Worm (Caenorhabditis elegans) whole organism, early embryonic: ENCODE results near the gene uda-1.

Experiments
- B0310.2 ChIP-seq: sonication (generic microtip); optimal IDR thresholded peaks from 2 replicates; lab custom pipeline; 2016; ENCODE audit warnings: mild to moderate bottlenecking, missing genetic modification characterization, missing compliant biosample characterization
- F13C5.2 ChIP-seq: sonication (generic microtip); optimal IDR thresholded peaks from 2 replicates; lab custom pipeline; 2017; ENCODE audit warnings: mild to moderate bottlenecking, missing genetic modification characterization, inconsistent platforms, missing compliant biosample characterization
- aly-1 ChIP-seq: sonication (generic microtip); optimal IDR thresholded peaks from 2 replicates; lab custom pipeline; 2016; ENCODE audit warnings: missing genetic modification characterization, missing compliant biosample characterization
- ama-1 ChIP-seq: fragments of 150-350 bp; optimal IDR thresholded peaks from 2 replicates; lab custom pipeline; 2014
- ceh-13 ChIP-seq: fragments of 200-800 bp; sonication (Bioruptor generic); optimal IDR thresholded peaks from 2 replicates; lab custom pipeline; 2018; ENCODE audit warnings: mild to moderate bottlenecking, missing genetic modification characterization, missing compliant biosample characterization
- ceh-36 ChIP-seq: sonication (generic microtip); optimal IDR thresholded peaks from 2 replicates; lab custom pipeline; 2016; ENCODE audit warnings: missing genetic modification characterization, inconsistent platforms, missing compliant biosample characterization
- ets-7 ChIP-seq: sonication (generic microtip); optimal IDR thresholded peaks from 2 replicates; lab custom pipeline; 2016; ENCODE audit warnings: missing genotype, missing genetic modification characterization, missing compliant biosample characterization
- flt-1 ChIP-seq: fragments of 200-800 bp; sonication (Bioruptor generic); IDR thresholded peaks from 2 replicates; pipeline ENCODE4 v1.3.6; 2022; ENCODE audit warnings: missing genetic modification characterization, missing compliant biosample characterization
- hmbx-1 ChIP-seq: sonication (generic microtip); optimal IDR thresholded peaks from 2 replicates; lab custom pipeline; 2016; ENCODE audit warnings: mild to moderate bottlenecking, missing genetic modification characterization, missing compliant biosample characterization
- hmg-4 ChIP-seq: fragments of 200-800 bp; sonication (Bioruptor generic); optimal IDR thresholded peaks from 2 replicates; lab custom pipeline; 2018; ENCODE audit warnings: mild to moderate bottlenecking, missing genetic modification characterization, missing compliant biosample characterization
- hnd-1 ChIP-seq: sonication (generic microtip); optimal IDR thresholded peaks from 2 replicates; lab custom pipeline; 2016; ENCODE audit warnings: missing genetic modification characterization, missing compliant biosample characterization
- pes-1 ChIP-seq: fragments of 200-800 bp; sonication (Bioruptor generic); IDR thresholded peaks from 2 replicates; pipeline ENCODE4 v1.3.6; 2022; ENCODE audit warnings: missing genetic modification reagents, missing genetic modification characterization, missing compliant biosample characterization
- scrt-1 ChIP-seq: fragments of 200-800 bp; sonication (Bioruptor generic); IDR thresholded peaks from 2 replicates; pipeline ENCODE4 v1.3.6; 2022; ENCODE audit warnings: missing genetic modification characterization, missing compliant biosample characterization
- sea-1 ChIP-seq: fragments of 200-800 bp; sonication (Bioruptor generic); conservative IDR thresholded peaks from 2 replicates; pipeline ENCODE4 v1.3.6; 2022; ENCODE audit warnings: missing genetic modification characterization, missing compliant biosample characterization
- tbx-11 ChIP-seq: fragments of 200-800 bp; sonication (Bioruptor generic); IDR thresholded peaks from 2 replicates; pipeline ENCODE4 v1.3.6; 2022; ENCODE audit warnings: missing genetic modification characterization, missing compliant biosample characterization
- tbx-37 ChIP-seq: fragments of 200-800 bp; sonication (Bioruptor generic); conservative IDR thresholded peaks from 2 replicates; pipeline ENCODE4 v1.3.6; 2022; ENCODE audit warnings: missing genetic modification reagents, missing genetic modification characterization, missing compliant biosample characterization
- tra-4 ChIP-seq: sonication (generic microtip); optimal IDR thresholded peaks from 2 replicates; lab custom pipeline; 2017; ENCODE audit warnings: missing genetic modification characterization, missing compliant biosample characterization

The uda-1 gene

ce11 chrV:9965891-9966290 is 38.7 kb upstream of the uda-1 start:
- TF ChIP-seq ceh-36 (tag; lab: Kevin White, UChicago) (no peak), F13C5.2 (tag; lab: Kevin White, UChicago) (no peak), hmg-4 (no peak), tra-4 (tag; lab: Kevin White, UChicago) (no peak), ets-7 (tag; lab: Kevin White, UChicago) (no peak), hmbx-1 (tag; lab: Kevin White, UChicago) (no peak), tbx-37 (GFP tag; lab: Robert Waterston, UW) (no peak), pes-1 (GFP tag; lab: Robert Waterston, UW) (no peak), ceh-13 (GFP tag; lab: Kevin White, UChicago) (no peak), aly-1 (tag; lab: Kevin White, UChicago) (no peak), scrt-1 (no peak), flt-1 (GFP tag; lab: Robert Waterston, UW) (no peak), hnd-1 (tag; lab: Kevin White, UChicago) (no peak)

DNA sequence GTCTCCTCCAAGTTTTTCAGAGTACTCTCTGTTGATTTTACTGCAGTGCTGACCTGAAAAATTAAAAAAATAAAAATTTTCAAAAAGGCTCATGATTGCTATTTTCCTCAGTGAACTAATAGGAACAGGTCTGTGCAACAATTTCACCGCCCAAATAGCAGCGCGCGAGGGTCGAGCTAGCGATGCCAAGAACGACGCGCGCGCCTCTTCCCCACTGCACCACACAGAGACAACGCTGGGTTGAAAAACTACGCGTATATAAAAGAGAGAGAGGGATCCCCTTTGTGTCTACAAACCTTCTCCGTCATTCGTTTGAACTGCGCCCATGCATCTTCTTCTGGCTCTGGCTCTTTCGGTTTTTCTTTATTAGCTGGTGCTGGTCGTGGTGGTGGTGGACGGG is 34.4 kb upstream of the uda-1 start:
- TF ChIP-seq hnd-1 (tag; lab: Kevin White, UChicago) (peak; percentile 87), F13C5.2 (tag; lab: Kevin White, UChicago) (peak; percentile 94), ama-1 (no peak), sea-1 (GFP tag; lab: Robert Waterston, UW) (peak; percentile 96), ets-7 (tag; lab: Kevin White, UChicago) (peak; percentile 86), tbx-11 (GFP tag; lab: Robert Waterston, UW) (peak; percentile 94), tra-4 (tag; lab: Kevin White, UChicago) (peak; percentile 76), pes-1 (GFP tag; lab: Robert Waterston, UW) (peak; percentile 95), ceh-13 (GFP tag; lab: Kevin White, UChicago) (peak; percentile 86), tbx-37 (GFP tag; lab: Robert Waterston, UW) (peak; percentile 90), flt-1 (GFP tag; lab: Robert Waterston, UW) (peak; percentile 90), hmbx-1 (tag; lab: Kevin White, UChicago) (peak; percentile 82), aly-1 (tag; lab: Kevin White, UChicago) (peak; percentile 89), ceh-36 (tag; lab: Kevin White, UChicago) (peak; percentile 92), B0310.2 (tag; lab: Kevin White, UChicago) (peak; percentile 90), scrt-1 (peak; percentile 97), hmg-4 (peak; percentile 94)

- TF ChIP-seq pes-1 (GFP tag; lab: Robert Waterston, UW) (no peak), ceh-13 (GFP tag; lab: Kevin White, UChicago) (no peak), scrt-1 (no peak), ets-7 (tag; lab: Kevin White, UChicago) (no peak), hnd-1 (tag; lab: Kevin White, UChicago) (no peak), tbx-37 (GFP tag; lab: Robert Waterston, UW) (no peak), tbx-11 (GFP tag; lab: Robert Waterston, UW) (no peak), flt-1 (GFP tag; lab: Robert Waterston, UW) (no peak), sea-1 (GFP tag; lab: Robert Waterston, UW) (no peak), tra-4 (tag; lab: Kevin White, UChicago) (no peak), hmg-4 (no peak), ama-1 (no peak), aly-1 (tag; lab: Kevin White, UChicago) (no peak), B0310.2 (tag; lab: Kevin White, UChicago) (no peak), hmbx-1 (tag; lab: Kevin White, UChicago) (no peak), F13C5.2 (tag; lab: Kevin White, UChicago) (no peak), ceh-36 (tag; lab: Kevin White, UChicago) (no peak)
Measured at ce11 chrV:9974264-9974663, 30.3 kb upstream of the uda-1 start.

ce11 chrV:9976138-9976537 is 28.4 kb upstream of the uda-1 start, which contains the start of gene unc-41:
Gene unc-41 (minus strand): TSS chrV:9976238.
- TF ChIP-seq B0310.2 (tag; lab: Kevin White, UChicago), result no peak
- TF ChIP-seq F13C5.2 (tag; lab: Kevin White, UChicago), result no peak
- no peak for TF ChIP-seq aly-1 (tag; lab: Kevin White, UChicago)
- no peak for TF ChIP-seq tra-4 (tag; lab: Kevin White, UChicago)
- TF ChIP-seq scrt-1, result no peak
- no peak for TF ChIP-seq flt-1 (GFP tag; lab: Robert Waterston, UW)
- TF ChIP-seq ceh-13 (GFP tag; lab: Kevin White, UChicago), result no peak
- no peak for TF ChIP-seq pes-1 (GFP tag; lab: Robert Waterston, UW)
- no peak for TF ChIP-seq ets-7 (tag; lab: Kevin White, UChicago)
- no peak for TF ChIP-seq ceh-36 (tag; lab: Kevin White, UChicago)
- TF ChIP-seq sea-1 (GFP tag; lab: Robert Waterston, UW), result no peak
- no peak for TF ChIP-seq hnd-1 (tag; lab: Kevin White, UChicago)
- TF ChIP-seq tbx-11 (GFP tag; lab: Robert Waterston, UW), result no peak
- TF ChIP-seq hmg-4, result no peak
- TF ChIP-seq tbx-37 (GFP tag; lab: Robert Waterston, UW), result no peak
- TF ChIP-seq hmbx-1 (tag; lab: Kevin White, UChicago), result no peak
- no peak for TF ChIP-seq ama-1

- TF ChIP-seq aly-1 (tag; lab: Kevin White, UChicago), result no peak
- TF ChIP-seq ets-7 (tag; lab: Kevin White, UChicago), result no peak
- TF ChIP-seq ama-1, result no peak
- TF ChIP-seq F13C5.2 (tag; lab: Kevin White, UChicago), result no peak
- no peak for TF ChIP-seq scrt-1
- TF ChIP-seq pes-1 (GFP tag; lab: Robert Waterston, UW), result no peak
- no peak for TF ChIP-seq ceh-36 (tag; lab: Kevin White, UChicago)
- no peak for TF ChIP-seq ceh-13 (GFP tag; lab: Kevin White, UChicago)
- TF ChIP-seq tbx-11 (GFP tag; lab: Robert Waterston, UW), result no peak
- TF ChIP-seq hmg-4, result no peak
- no peak for TF ChIP-seq B0310.2 (tag; lab: Kevin White, UChicago)
- TF ChIP-seq tbx-37 (GFP tag; lab: Robert Waterston, UW), result no peak
- TF ChIP-seq hnd-1 (tag; lab: Kevin White, UChicago), result no peak
Measured at ce11 chrV:9977211-9977610, 27.3 kb upstream of the uda-1 start.

ce11 chrV:9978425-9978824 is 26.1 kb upstream of the uda-1 start:
- TF ChIP-seq pes-1 (GFP tag; lab: Robert Waterston, UW) (no peak), ceh-36 (tag; lab: Kevin White, UChicago) (no peak), tbx-11 (GFP tag; lab: Robert Waterston, UW) (no peak), hnd-1 (tag; lab: Kevin White, UChicago) (no peak), hmg-4 (peak; percentile 22), ceh-13 (GFP tag; lab: Kevin White, UChicago) (no peak), sea-1 (GFP tag; lab: Robert Waterston, UW) (no peak), F13C5.2 (tag; lab: Kevin White, UChicago) (no peak)
